Worm (Caenorhabditis elegans) whole organism, late embryonic: ENCODE results near the gene comt-4.

ENCODE experiments used
- ama-1 ChIP-seq: fragments of 150-350 bp; optimal IDR thresholded peaks from 2 replicates; lab custom pipeline; 2014
- elt-2 ChIP-seq: sonication (generic microtip); optimal IDR thresholded peaks from 2 replicates; lab custom pipeline; 2016; ENCODE audit warnings: missing genetic modification reagents, missing genetic modification characterization, missing compliant biosample characterization
- fkh-10 ChIP-seq: fragments of 150-350 bp; optimal IDR thresholded peaks from 2 replicates; lab custom pipeline; 2014; ENCODE audit warnings: missing biosample characterization, missing genetic modification reagents, missing genetic modification characterization
- pha-4 ChIP-seq: fragments of 150-350 bp; optimal IDR thresholded peaks from 2 replicates; lab custom pipeline; 2018; ENCODE audit warnings: missing biosample characterization, missing genetic modification reagents, missing genetic modification characterization
- pqm-1 ChIP-seq: sonication (generic microtip); optimal IDR thresholded peaks from 2 replicates; lab custom pipeline; 2016; ENCODE audit warnings: missing genetic modification characterization, missing compliant biosample characterization
- sox-4 ChIP-seq: sonication (generic microtip); optimal IDR thresholded peaks from 2 replicates; lab custom pipeline; 2017; ENCODE audit warnings: mild to moderate bottlenecking, missing genetic modification characterization, inconsistent platforms, missing compliant biosample characterization
- unc-55 ChIP-seq: sonication (generic microtip); optimal IDR thresholded peaks from 2 replicates; lab custom pipeline; 2017; ENCODE audit warnings: missing biosample characterization, missing genetic modification reagents, missing genetic modification characterization

- TF ChIP-seq pha-4: no peak
- TF ChIP-seq pqm-1: no peak
- no peak for TF ChIP-seq elt-2
- TF ChIP-seq unc-55 (GFP tag; lab: Kevin White, UChicago): no peak
- TF ChIP-seq sox-4 (tag; lab: Kevin White, UChicago): no peak
- no peak for TF ChIP-seq fkh-10
- TF ChIP-seq ama-1 (lab: Kevin White, UChicago): no peak
These were observed 7.3 kb upstream of the comt-4 start, which contains the start of gene comt-3 for ce11 chrV:2057324-2057723.
